Worm (Caenorhabditis elegans) whole organism, mixed stage, embryonic: ENCODE measurements around the gene him-18.

Experiments
- nhr-12 ChIP-seq: fragments of 150-350 bp; optimal IDR thresholded peaks from 2 replicates; lab custom pipeline; 2014; ENCODE audit warnings: missing biosample characterization, missing genetic modification characterization
- nhr-2 ChIP-seq: fragments of 150-350 bp; optimal IDR thresholded peaks from 2 replicates; lab custom pipeline; 2014; ENCODE audit warnings: missing biosample characterization, missing genetic modification characterization
- pha-4 ChIP-seq: fragments of 150-350 bp; optimal IDR thresholded peaks from 2 replicates; lab custom pipeline; 2018; ENCODE audit warnings: missing biosample characterization, missing genetic modification reagents, missing genetic modification characterization
- snpc-4 ChIP-seq: fragments of 150-350 bp; optimal IDR thresholded peaks from 2 replicates; lab custom pipeline; 2014; ENCODE audit warnings: missing biosample characterization, missing genetic modification characterization
- unc-39 ChIP-seq: fragments of 150-350 bp; optimal IDR thresholded peaks from 2 replicates; lab custom pipeline; 2014; ENCODE audit warnings: missing biosample characterization, missing genetic modification characterization
- zip-8 ChIP-seq: fragments of 150-350 bp; optimal IDR thresholded peaks from 2 replicates; lab custom pipeline; 2014; ENCODE audit warnings: missing biosample characterization, missing genetic modification characterization

DNA sequence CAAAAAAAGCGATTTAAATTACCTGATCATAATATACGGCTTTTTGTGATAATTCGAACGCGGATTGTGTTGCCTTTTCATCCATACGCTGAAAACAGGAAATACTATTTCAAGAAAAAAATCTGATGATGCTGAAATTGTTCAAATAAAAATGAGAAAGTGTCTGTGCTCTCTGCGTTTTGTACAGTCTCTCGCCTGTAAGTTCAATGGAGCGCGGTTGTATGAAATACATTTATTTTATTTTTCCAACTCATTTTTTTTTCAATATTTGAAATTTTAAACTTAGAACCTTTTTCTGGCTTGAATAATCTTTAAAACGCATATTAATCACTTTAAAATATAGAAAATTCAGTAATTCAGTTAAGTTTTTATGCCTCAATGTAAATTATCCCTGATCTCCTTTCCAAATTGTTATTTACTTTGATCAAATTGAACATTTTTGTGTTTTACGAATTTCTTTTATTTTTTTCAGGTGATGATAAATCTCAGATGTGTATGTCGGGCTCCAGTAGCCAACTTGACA, 11.0 kb downstream of the him-18 start, which contains the start of the genes clp-2 and mrpl-16:
- TF ChIP-seq snpc-4 (tag; lab: Kevin White, UChicago) (no peak), pha-4 (tag; lab: Kevin White, UChicago) (no peak), nhr-12 (tag; lab: Kevin White, UChicago) (no peak), zip-8 (tag; lab: Kevin White, UChicago) (no peak), nhr-2 (no peak), unc-39 (tag; lab: Kevin White, UChicago) (no peak)
